Worm (Caenorhabditis elegans): Measurements from ENCODE around the gene F40A3.6.

Gene F40A3.6

ce11 chrV:7848251-7848650 lies 45.4 kb downstream of the F40A3.6 start (continued):
- TF ChIP-seq nhr-237 (tag; optimal IDR thresholded peaks at IDR 0.05) = no peak
- no peak for TF ChIP-seq tra-1 (GFP tag; IDR thresholded peaks at IDR 0.05)
- TF ChIP-seq nhr-42 (GFP tag; IDR thresholded peaks at IDR 0.05) = no peak
- TF ChIP-seq lin-39 (tag; optimal IDR thresholded peaks at IDR 0.05) = no peak
- TF ChIP-seq nhr-102 (tag; optimal IDR thresholded peaks at IDR 0.05) = no peak
- TF ChIP-seq jun-1 (tag; optimal IDR thresholded peaks at IDR 0.05) = no peak
- TF ChIP-seq nhr-41 (GFP tag; IDR thresholded peaks at IDR 0.05) = no peak
- no peak for TF ChIP-seq F44E2.7 (GFP tag; IDR thresholded peaks at IDR 0.05)
- TF ChIP-seq nhr-11 (tag; optimal IDR thresholded peaks at IDR 0.05) = no peak
- TF ChIP-seq Y48G9A.11 (GFP tag; IDR thresholded peaks at IDR 0.05) = no peak
- TF ChIP-seq spr-1 (tag; optimal IDR thresholded peaks at IDR 0.05) = no peak
- TF ChIP-seq daf-12 (tag; optimal IDR thresholded peaks at IDR 0.05) = no peak
- TF ChIP-seq aly-2 (tag; optimal IDR thresholded peaks at IDR 0.05) = no peak
- no peak for TF ChIP-seq nhr-76 (tag; optimal IDR thresholded peaks at IDR 0.05)
- no peak for TF ChIP-seq nhr-25 (tag; optimal IDR thresholded peaks at IDR 0.05; ENCODE audit: borderline replicate concordance, insufficient read depth)
- TF ChIP-seq ZK337.2 (GFP tag; IDR thresholded peaks at IDR 0.05) = no peak
- no peak for TF ChIP-seq unc-39 (tag; optimal IDR thresholded peaks at IDR 0.05)
- no peak for TF ChIP-seq Y75B8A.6 (GFP tag; IDR thresholded peaks at IDR 0.05)
- no peak for TF ChIP-seq Y105C5A.15 (GFP tag; IDR thresholded peaks at IDR 0.05)
- TF ChIP-seq ceh-82 (tag; optimal IDR thresholded peaks at IDR 0.05) = no peak
- TF ChIP-seq nhr-77 (tag; optimal IDR thresholded peaks at IDR 0.05) = peak; percentile 29
- TF ChIP-seq T20F7.1 (GFP tag; optimal IDR thresholded peaks at IDR 0.05) = no peak
- peak in 1 of 2 experiments; percentile 16 for TF ChIP-seq lsy-2 (tag; optimal IDR thresholded peaks at IDR 0.05)
- no peak for TF ChIP-seq nhr-48 (tag; optimal IDR thresholded peaks at IDR 0.05)
- TF ChIP-seq zip-2 (tag; optimal IDR thresholded peaks at IDR 0.05) = no peak
- TF ChIP-seq ceh-44 (GFP tag; IDR thresholded peaks at IDR 0.05) = no peak
- TF ChIP-seq ceh-32 (tag; optimal IDR thresholded peaks at IDR 0.05; ENCODE audit: poor library complexity) = no peak
- no peak for TF ChIP-seq lin-13 (GFP tag; optimal IDR thresholded peaks at IDR 0.05)
- no peak for TF ChIP-seq zag-1 (tag; optimal IDR thresholded peaks at IDR 0.05)
- TF ChIP-seq dmd-6 (GFP tag; IDR thresholded peaks at IDR 0.05) = peak; percentile 42
- TF ChIP-seq ces-1 (GFP tag; optimal IDR thresholded peaks at IDR 0.05) = no peak
- no peak for TF ChIP-seq fkh-10 (GFP tag; optimal IDR thresholded peaks at IDR 0.05)
- no peak for TF ChIP-seq ZK546.5 (tag; optimal IDR thresholded peaks at IDR 0.05)
- no peak for TF ChIP-seq rbr-2 (tag; optimal IDR thresholded peaks at IDR 0.05)
- TF ChIP-seq vab-7 (GFP tag; IDR thresholded peaks at IDR 0.05) = no peak
- TF ChIP-seq lin-29 (GFP tag; IDR thresholded peaks at IDR 0.05) = no peak
- TF ChIP-seq ama-1 (optimal IDR thresholded peaks at IDR 0.05) = no peak

- no peak for TF ChIP-seq nhr-237 (tag; optimal IDR thresholded peaks at IDR 0.05)
- no peak for TF ChIP-seq lin-15B (tag; optimal IDR thresholded peaks at IDR 0.05)
- no peak for TF ChIP-seq daf-16 (GFP tag; optimal IDR thresholded peaks at IDR 0.05)
- TF ChIP-seq daf-16 (tag; optimal IDR thresholded peaks at IDR 0.05) = peak; percentile 74
Observed at ce11 chrV:7847687-7848086, 46.0 kb downstream of the F40A3.6 start.

ce11 chrV:7847170-7847569 lies 46.5 kb downstream of the F40A3.6 start, which contains the start of gene memo-1:
memo-1 (minus strand) TSS chrV:7847171.
- 0 out of 2 replicates have a peak, but pooled peaks have one; percentile 17 for TF ChIP-seq lin-38 (GFP tag; IDR thresholded peaks at IDR 0.05)
- TF ChIP-seq hmg-1.1 (GFP tag; IDR thresholded peaks at IDR 0.05) = no peak; the same call in 1 of the 2 replicates
- no peak for TF ChIP-seq nhr-102 (tag; optimal IDR thresholded peaks at IDR 0.05)
- no peak for TF ChIP-seq rbr-2 (tag; optimal IDR thresholded peaks at IDR 0.05)
- TF ChIP-seq dve-1 (tag; optimal IDR thresholded peaks at IDR 0.05; ENCODE audit: insufficient read depth) = no peak
- TF ChIP-seq nhr-76 (tag; optimal IDR thresholded peaks at IDR 0.05) = no peak
- no peak for TF ChIP-seq dpl-1 (GFP tag; optimal IDR thresholded peaks at IDR 0.05)
- no peak for TF ChIP-seq tra-1 (GFP tag; IDR thresholded peaks at IDR 0.05)
- no peak for TF ChIP-seq F44E2.7 (GFP tag; IDR thresholded peaks at IDR 0.05)
- peak in 1 of 2 experiments; percentile 89 for TF ChIP-seq unc-62 (GFP tag; optimal IDR thresholded peaks at IDR 0.05 in 1 of 2)
- no peak for TF ChIP-seq unc-62 (tag; optimal IDR thresholded peaks at IDR 0.05)
- TF ChIP-seq lim-7 (GFP tag; IDR thresholded peaks at IDR 0.05) = no peak
- TF ChIP-seq aha-1 (tag) = peak; percentile 33
- TF ChIP-seq lin-39 (tag; optimal IDR thresholded peaks at IDR 0.05) = no peak
- TF ChIP-seq arid-1 (GFP tag; conservative IDR thresholded peaks at IDR 0.05) = no peak
- no peak for TF ChIP-seq R02D3.7 (tag; optimal IDR thresholded peaks at IDR 0.05)
- TF ChIP-seq set-16 (GFP tag; IDR thresholded peaks at IDR 0.05) = no peak
- TF ChIP-seq T26A8.4 (GFP tag; IDR thresholded peaks at IDR 0.05) = no peak
- no peak for TF ChIP-seq lin-13 (GFP tag; optimal IDR thresholded peaks at IDR 0.05)
- TF ChIP-seq ces-1 (GFP tag; optimal IDR thresholded peaks at IDR 0.05) = no peak

All from whole organism, L4 larva.